Fruit fly (Drosophila melanogaster) whole organism, embryonic: ENCODE measurements around the gene CG10283.

ENCODE experiments used
- Atf-2 ChIP-seq: fragments of 200-800 bp; sonication (Bioruptor generic); optimal IDR thresholded peaks from 2 replicates; lab custom pipeline; 2016; ENCODE audit warnings: missing biosample characterization, missing genetic modification characterization
- BtbVII ChIP-seq: fragments of 200-800 bp; sonication (Bioruptor generic); optimal IDR thresholded peaks from 3 replicates; lab custom pipeline; 2017; ENCODE audit warnings: missing biosample characterization, mild to moderate bottlenecking, missing genetic modification characterization
- Bteb2 ChIP-seq: fragments of 200-800 bp; sonication (Bioruptor generic); optimal IDR thresholded peaks from 2 replicates; lab custom pipeline; 2016; ENCODE audit warnings: missing biosample characterization, missing genetic modification characterization
- CG1024 ChIP-seq: fragments of 200-800 bp; sonication (Bioruptor generic); IDR thresholded peaks from 2 replicates; pipeline ENCODE4 v1.3.6; 2022; ENCODE audit warnings: missing biosample characterization, missing genetic modification characterization
- CG10321 ChIP-seq: fragments of 200-800 bp; sonication (Bioruptor generic); IDR thresholded peaks from 2 replicates; pipeline ENCODE4 v1.3.6; 2022; ENCODE audit warnings: missing biosample characterization, missing genetic modification characterization
- CG12104 ChIP-seq: fragments of 200-800 bp; sonication (Bioruptor generic); optimal IDR thresholded peaks from 3 replicates; lab custom pipeline; 2016; ENCODE audit warnings: missing biosample characterization, missing genetic modification characterization
- CG12942 ChIP-seq: fragments of 200-800 bp; sonication (Bioruptor generic); optimal IDR thresholded peaks from 3 replicates; lab custom pipeline; 2016; ENCODE audit warnings: missing biosample characterization, missing genetic modification characterization
- CG13775 ChIP-seq: fragments of 200-800 bp; sonication (Bioruptor generic); optimal IDR thresholded peaks from 3 replicates; lab custom pipeline; 2017; ENCODE audit warnings: missing biosample characterization, mild to moderate bottlenecking, missing genetic modification characterization
- CG13894 ChIP-seq: fragments of 200-800 bp; sonication (Bioruptor generic); optimal IDR thresholded peaks from 3 replicates; lab custom pipeline; 2018; ENCODE audit warnings: missing biosample characterization, mild to moderate bottlenecking, missing genetic modification characterization, moderate library complexity
- CG14965 ChIP-seq: fragments of 200-800 bp; sonication (Bioruptor generic); optimal IDR thresholded peaks from 2 replicates; lab custom pipeline; 2016; ENCODE audit warnings: missing biosample characterization, missing genetic modification characterization, borderline replicate concordance
- CG1647 ChIP-seq: fragments of 200-800 bp; sonication (Bioruptor generic); optimal IDR thresholded peaks from 3 replicates; lab custom pipeline; 2016; ENCODE audit warnings: missing biosample characterization, missing genetic modification characterization
- CG16813 ChIP-seq: fragments of 200-800 bp; sonication (Bioruptor generic); IDR thresholded peaks from 3 replicates; pipeline ENCODE4 v1.3.6; 2022; ENCODE audit warnings: missing biosample characterization, missing genetic modification characterization; ENCODE audit not compliant: partially characterized antibody
- CG17328 ChIP-seq: fragments of 200-800 bp; sonication (Bioruptor generic); IDR thresholded peaks from 2 replicates; pipeline ENCODE4 v1.3.6; 2022; ENCODE audit warnings: missing biosample characterization, missing genetic modification characterization
- CG17612 ChIP-seq: fragments of 200-800 bp; sonication (Bioruptor generic); IDR thresholded peaks from 2 replicates; pipeline ENCODE4 v1.3.6; 2022; ENCODE audit warnings: missing biosample characterization, missing genetic modification characterization
- CG17829 ChIP-seq: fragments of 200-800 bp; optimal IDR thresholded peaks from 2 replicates; lab custom pipeline; 2019; ENCODE audit warnings: missing biosample characterization, mild to moderate bottlenecking, missing genetic modification characterization, moderate library complexity
- CG18011 ChIP-seq: fragments of 200-800 bp; sonication (Bioruptor generic); optimal IDR thresholded peaks from 2 replicates; lab custom pipeline; 2017; ENCODE audit warnings: missing biosample characterization, missing genetic modification characterization, mild to moderate bottlenecking, moderate library complexity, missing genotype
- CG18764 ChIP-seq: fragments of 200-800 bp; sonication (Bioruptor generic); optimal IDR thresholded peaks from 3 replicates; lab custom pipeline; 2016; ENCODE audit warnings: missing biosample characterization, missing genetic modification characterization
- CG2120 ChIP-seq: fragments of 200-800 bp; sonication (Bioruptor generic); optimal IDR thresholded peaks from 3 replicates; lab custom pipeline; 2016; ENCODE audit warnings: missing biosample characterization, missing genetic modification characterization
- CG2678 ChIP-seq: fragments of 200-800 bp; sonication (Bioruptor generic); optimal IDR thresholded peaks from 3 replicates; lab custom pipeline; 2019; ENCODE audit warnings: missing biosample characterization, mild to moderate bottlenecking, missing genetic modification characterization, moderate library complexity
- CG31388 ChIP-seq: fragments of 200-800 bp; sonication (Bioruptor generic); optimal IDR thresholded peaks from 2 replicates; lab custom pipeline; 2016; ENCODE audit warnings: missing biosample characterization, missing genetic modification characterization
- CG4707 ChIP-seq: fragments of 200-800 bp; sonication (Bioruptor generic); optimal IDR thresholded peaks from 2 replicates; lab custom pipeline; 2018; ENCODE audit warnings: missing biosample characterization, mild to moderate bottlenecking, missing genetic modification characterization, moderate library complexity
- CG6272 ChIP-seq: fragments of 200-800 bp; sonication (Bioruptor generic); IDR thresholded peaks from 2 replicates; pipeline ENCODE4 v1.3.6; 2022; ENCODE audit warnings: missing biosample characterization, missing genetic modification characterization
- CG6854 ChIP-seq: fragments of 200-800 bp; sonication (Bioruptor generic); optimal IDR thresholded peaks from 3 replicates; lab custom pipeline; 2017; ENCODE audit warnings: missing biosample characterization, mild to moderate bottlenecking, missing genetic modification characterization
- CG9817 ChIP-seq: fragments of 200-800 bp; sonication (Bioruptor generic); optimal IDR thresholded peaks from 2 replicates; lab custom pipeline; 2018; ENCODE audit warnings: missing biosample characterization, mild to moderate bottlenecking, missing genetic modification characterization, moderate library complexity
- Dbx ChIP-seq: fragments of 200-800 bp; sonication (Bioruptor generic); IDR thresholded peaks from 3 replicates; pipeline ENCODE4 v1.3.6; 2022; ENCODE audit warnings: missing biosample characterization, missing genetic modification characterization
- Deaf1 ChIP-seq: fragments of 200-800 bp; optimal IDR thresholded peaks from 3 replicates; lab custom pipeline; 2019; ENCODE audit warnings: missing biosample characterization, mild to moderate bottlenecking, missing genetic modification characterization, moderate library complexity
- Dll ChIP-seq: fragments of 200-800 bp; sonication (Bioruptor generic); IDR thresholded peaks from 4 replicates; pipeline ENCODE4 v1.3.6; 2022; ENCODE audit warnings: missing biosample characterization, missing genetic modification characterization; ENCODE audit not compliant: partially characterized antibody
- Doc3 ChIP-seq: fragments of 200-800 bp; sonication (Bioruptor generic); IDR thresholded peaks from 3 replicates; pipeline ENCODE4 v1.3.6; 2022; ENCODE audit warnings: missing biosample characterization, missing genetic modification characterization; ENCODE audit not compliant: partially characterized antibody
- E2f1 ChIP-seq: fragments of 200-800 bp; sonication (Bioruptor generic); IDR thresholded peaks from 2 replicates; pipeline ENCODE4 v1.3.6; 2022; ENCODE audit warnings: missing biosample characterization, missing genetic modification characterization
- Elba2 ChIP-seq: fragments of 200-800 bp; sonication (Bioruptor generic); optimal IDR thresholded peaks from 3 replicates; lab custom pipeline; 2016; ENCODE audit warnings: missing biosample characterization, missing genetic modification characterization
- Hand ChIP-seq: fragments of 200-800 bp; sonication (Bioruptor generic); optimal IDR thresholded peaks from 2 replicates; lab custom pipeline; 2017; ENCODE audit warnings: mild to moderate bottlenecking, missing biosample characterization, missing genetic modification reagents, missing genetic modification characterization
- NC2α ChIP-seq: fragments of 200-800 bp; sonication (Bioruptor generic); optimal IDR thresholded peaks from 2 replicates; lab custom pipeline; 2016; ENCODE audit warnings: missing biosample characterization, missing genetic modification characterization
- Optix ChIP-seq: fragments of 200-800 bp; sonication (Bioruptor generic); IDR thresholded peaks from 3 replicates; pipeline ENCODE4 v1.3.6; 2022; ENCODE audit warnings: missing biosample characterization, missing genetic modification characterization
- Sox102F ChIP-seq: fragments of 200-800 bp; sonication (Bioruptor generic); optimal IDR thresholded peaks from 2 replicates; lab custom pipeline; 2018; ENCODE audit warnings: missing biosample characterization, mild to moderate bottlenecking, missing genetic modification characterization, moderate library complexity
- Tbp ChIP-seq: fragments of >200 bp; optimal IDR thresholded peaks from 2 replicates; lab custom pipeline; 2018; ENCODE audit warnings: missing biosample characterization, missing genetic modification characterization
- eyg ChIP-seq: fragments of 200-800 bp; sonication (Bioruptor generic); optimal IDR thresholded peaks from 3 replicates; lab custom pipeline; 2016; ENCODE audit warnings: missing biosample characterization, missing genetic modification characterization
- gsb-n ChIP-seq: fragments of 200-800 bp; sonication (Bioruptor generic); optimal IDR thresholded peaks from 3 replicates; lab custom pipeline; 2018; ENCODE audit warnings: missing biosample characterization, mild to moderate bottlenecking, missing genetic modification characterization
- kah ChIP-seq: fragments of 200-800 bp; sonication (Bioruptor generic); optimal IDR thresholded peaks from 2 replicates; lab custom pipeline; 2018; ENCODE audit warnings: missing biosample characterization, mild to moderate bottlenecking, missing genetic modification characterization
- klu ChIP-seq: fragments of 200-800 bp; sonication (Bioruptor generic); IDR thresholded peaks from 2 replicates; pipeline ENCODE4 v1.3.6; 2022; ENCODE audit warnings: missing biosample characterization, missing genetic modification characterization
- mirr ChIP-seq: fragments of 200-800 bp; sonication (Bioruptor generic); optimal IDR thresholded peaks from 3 replicates; lab custom pipeline; 2018; ENCODE audit warnings: missing biosample characterization, mild to moderate bottlenecking, missing genetic modification characterization
- org-1 ChIP-seq: fragments of 200-800 bp; sonication (Bioruptor generic); optimal IDR thresholded peaks from 2 replicates; lab custom pipeline; 2017; ENCODE audit warnings: missing biosample characterization, missing genetic modification characterization
- pb ChIP-seq: fragments of 200-800 bp; sonication (Bioruptor generic); optimal IDR thresholded peaks from 3 replicates; lab custom pipeline; 2016; ENCODE audit warnings: missing biosample characterization, missing genetic modification characterization
- sc ChIP-seq, 3 experiments: fragments of >200 bp in 2 of 3; fragments of 200-800 bp in 1 of 3; sonication (Bioruptor generic) in 1 of 3; optimal IDR thresholded peaks; 2 replicates in 2 of 3; 3 replicates in 1 of 3; lab custom pipeline; 2017; ENCODE audit warnings: mild to moderate bottlenecking in 1 of 3, missing biosample characterization in 1 of 3, missing genetic modification characterization in 1 of 3, missing genetic modification reagents in 1 of 3
- sd ChIP-seq: fragments of 200-800 bp; sonication (Bioruptor generic); optimal IDR thresholded peaks from 3 replicates; lab custom pipeline; 2018; ENCODE audit warnings: missing biosample characterization, mild to moderate bottlenecking, missing genetic modification characterization, moderate library complexity
- sim ChIP-seq: fragments of 200-800 bp; sonication (Bioruptor generic); IDR thresholded peaks from 2 replicates; pipeline ENCODE4 v1.3.6; 2022; ENCODE audit warnings: missing biosample characterization, missing genetic modification characterization
- sr ChIP-seq: fragments of 200-800 bp; sonication (Bioruptor generic); IDR thresholded peaks from 3 replicates; pipeline ENCODE4 v1.3.6; 2022; ENCODE audit warnings: missing biosample characterization, missing genetic modification characterization
- twi ChIP-seq: fragments of 200-800 bp; optimal IDR thresholded peaks from 2 replicates; lab custom pipeline; 2019; ENCODE audit warnings: missing biosample characterization, mild to moderate bottlenecking, missing genetic modification characterization, moderate library complexity
- tx ChIP-seq: fragments of 200-800 bp; sonication (Bioruptor generic); optimal IDR thresholded peaks from 2 replicates; lab custom pipeline; 2016; ENCODE audit warnings: missing biosample characterization, missing genetic modification characterization
- unc-4 ChIP-seq: fragments of 200-800 bp; sonication (Bioruptor generic); IDR thresholded peaks from 2 replicates; pipeline ENCODE4 v1.3.6; 2022; ENCODE audit warnings: missing biosample characterization, missing genetic modification characterization; ENCODE audit not compliant: partially characterized antibody
- zen ChIP-seq: fragments of 200-800 bp; sonication (Bioruptor generic); optimal IDR thresholded peaks from 3 replicates; lab custom pipeline; 2018; ENCODE audit warnings: missing biosample characterization, mild to moderate bottlenecking, missing genetic modification characterization, moderate library complexity
- zfh1 ChIP-seq: fragments of 200-800 bp; sonication (Bioruptor generic); IDR thresholded peaks from 3 replicates; pipeline ENCODE4 v1.3.6; 2022; ENCODE audit warnings: missing biosample characterization, missing genetic modification characterization

The CG10283 gene

dm6 chr2L:18477455-18477854, 6.9 kb downstream of the CG10283 start (continued):
- TF ChIP-seq Dbx (GFP tag; lab: Robert Waterston, UW), result peak; percentile 85
- TF ChIP-seq CG13894 (tag; lab: Kevin White, UChicago), result no peak
- TF ChIP-seq Hand (GFP tag; lab: Kevin White, UChicago), result peak; percentile 56
- TF ChIP-seq Doc3 (GFP tag; lab: Robert Waterston, UW), result no peak
- no peak for TF ChIP-seq eyg (GFP tag; lab: Kevin White, UChicago)
- peak; percentile 55 for TF ChIP-seq CG1647 (GFP tag; lab: Kevin White, UChicago)
- TF ChIP-seq CG17829 (tag; lab: Kevin White, UChicago), result peak; percentile 97
- TF ChIP-seq BtbVII (GFP tag; lab: Kevin White, UChicago), result peak; percentile 74
- no peak; the same call in 2 of the 3 replicates for TF ChIP-seq sr (GFP tag; lab: Robert Waterston, UW)
- peak; percentile 80 for TF ChIP-seq CG18764
- no peak for TF ChIP-seq CG10321 (GFP tag; lab: Robert Waterston, UW)
- TF ChIP-seq CG12104 (GFP tag; lab: Kevin White, UChicago), result peak; percentile 84
- no peak for TF ChIP-seq Bteb2 (GFP tag; lab: Kevin White, UChicago)
- TF ChIP-seq mirr, result no peak
- TF ChIP-seq CG31388 (GFP tag; lab: Kevin White, UChicago), result peak; percentile 63
- TF ChIP-seq gsb-n (tag; lab: Kevin White, UChicago), result peak; percentile 97
- TF ChIP-seq CG9817 (tag; lab: Kevin White, UChicago), result peak; percentile 83
- no peak for TF ChIP-seq CG2678 (tag; lab: Kevin White, UChicago)
- TF ChIP-seq CG1024 (GFP tag; lab: Robert Waterston, UW), result peak; percentile 91
- peak; percentile 78 for TF ChIP-seq org-1
- peak; percentile 60; the same call in 1 of the 2 replicates for TF ChIP-seq CG17612 (GFP tag; lab: Robert Waterston, UW)
- peak; percentile 15 for TF ChIP-seq CG2120 (GFP tag; lab: Kevin White, UChicago)
- TF ChIP-seq kah (GFP tag; lab: Kevin White, UChicago), result peak; percentile 74
- TF ChIP-seq pb (GFP tag; lab: Kevin White, UChicago), result no peak
- no peak for TF ChIP-seq CG16813 (GFP tag; lab: Robert Waterston, UW)
- no peak for TF ChIP-seq Dll (GFP tag; lab: Robert Waterston, UW)
- peak; percentile 81 for TF ChIP-seq CG13775
- peak; percentile 81 for TF ChIP-seq sd
- peak; percentile 69 for TF ChIP-seq CG6854 (GFP tag; lab: Kevin White, UChicago)
- no peak for TF ChIP-seq NC2α
- peak; percentile 86 for TF ChIP-seq CG4707 (GFP tag; lab: Kevin White, UChicago)
- TF ChIP-seq CG14965, result no peak
- TF ChIP-seq sc (optimal IDR thresholded peaks at IDR 0.05; lab: Kevin White, UChicago), result no peak
- peak; percentile 88 for TF ChIP-seq sc (GFP tag; optimal IDR thresholded peaks at IDR 0.05; lab: Kevin White, UChicago)
- TF ChIP-seq CG12942 (GFP tag; lab: Kevin White, UChicago), result peak; percentile 77
- no peak for TF ChIP-seq unc-4
- TF ChIP-seq twi (tag; lab: Kevin White, UChicago), result peak; percentile 94
- TF ChIP-seq klu (GFP tag; lab: Robert Waterston, UW), result peak; percentile 86
- no peak for TF ChIP-seq CG18011 (GFP tag; lab: Kevin White, UChicago)
- peak; percentile 87 for TF ChIP-seq zen (tag; lab: Kevin White, UChicago)
- peak; percentile 89 for TF ChIP-seq CG6272 (GFP tag; lab: Robert Waterston, UW)
- TF ChIP-seq CG17328 (GFP tag; lab: Robert Waterston, UW), result peak; percentile 95
- peak; percentile 91 for TF ChIP-seq E2f1 (GFP tag; lab: Robert Waterston, UW)
- peak; percentile 92 for TF ChIP-seq Sox102F
- 0 out of 3 replicates have a peak, but pooled peaks have one; percentile 34 for TF ChIP-seq Optix (GFP tag; lab: Robert Waterston, UW)
- no peak for TF ChIP-seq Tbp (GFP tag; lab: Kevin White, UChicago)
- peak; percentile 33 for TF ChIP-seq tx
- TF ChIP-seq Elba2 (GFP tag; lab: Kevin White, UChicago), result no peak
- TF ChIP-seq Atf-2 (GFP tag; lab: Kevin White, UChicago), result no peak
- TF ChIP-seq Deaf1 (tag; lab: Kevin White, UChicago), result no peak
- TF ChIP-seq sim, result peak; percentile 95
- TF ChIP-seq zfh1, result peak; percentile 92
